Fruit fly (Drosophila melanogaster): ENCODE results near the gene CG18223.

Gene CG18223

dm6 chr3L:18968193-18968969 lies 48.3 kb upstream of the CG18223 start (continued):
- TF ChIP-seq scrt (GFP tag; optimal IDR thresholded peaks at IDR 0.05): peak; percentile 93
- TF ChIP-seq CG17568 (GFP tag; optimal IDR thresholded peaks at IDR 0.05): no peak
- no peak for TF ChIP-seq CG10543 (GFP tag; optimal IDR thresholded peaks at IDR 0.05)
- TF ChIP-seq klu (GFP tag; IDR thresholded peaks at IDR 0.05): no peak
- no peak for TF ChIP-seq CG17186 (GFP tag; optimal IDR thresholded peaks at IDR 0.05)
- TF ChIP-seq NFAT (GFP tag; IDR thresholded peaks at IDR 0.05): 0 out of 2 replicates have a peak, but pooled peaks have one; percentile 18
- no peak for TF ChIP-seq disco-r (GFP tag; optimal IDR thresholded peaks at IDR 0.05)
- no peak for TF ChIP-seq toy (GFP tag; IDR thresholded peaks at IDR 0.05)
- TF ChIP-seq CG7839 (tag; optimal IDR thresholded peaks at IDR 0.05): no peak
- no peak for TF ChIP-seq gce (GFP tag; IDR thresholded peaks at IDR 0.05)
- no peak for TF ChIP-seq CG8944 (GFP tag; optimal IDR thresholded peaks at IDR 0.05)
- TF ChIP-seq dimm (GFP tag; IDR thresholded peaks at IDR 0.05): no peak
- no peak for TF ChIP-seq vvl (GFP tag; IDR thresholded peaks at IDR 0.05)
- TF ChIP-seq NC2α (GFP tag; optimal IDR thresholded peaks at IDR 0.05): no peak
- no peak for TF ChIP-seq CG34376 (GFP tag; optimal IDR thresholded peaks at IDR 0.05)
- no peak for TF ChIP-seq CG7928 (GFP tag; optimal IDR thresholded peaks at IDR 0.05)
- TF ChIP-seq jing (GFP tag; optimal IDR thresholded peaks at IDR 0.05): no peak
- TF ChIP-seq zfh1 (GFP tag; IDR thresholded peaks at IDR 0.05): 0 out of 3 replicates have a peak, but pooled peaks have one; percentile 21
- TF ChIP-seq tin (GFP tag; optimal IDR thresholded peaks at IDR 0.05): no peak
- TF ChIP-seq kay (GFP tag; optimal IDR thresholded peaks at IDR 0.05): no peak
- TF ChIP-seq ssp (GFP tag; IDR thresholded peaks at IDR 0.05): no peak
- no peak for TF ChIP-seq CG6654 (GFP tag; optimal IDR thresholded peaks at IDR 0.05)
- no peak for TF ChIP-seq E2f1 (GFP tag; IDR thresholded peaks at IDR 0.05)
- TF ChIP-seq jigr1 (GFP tag; IDR thresholded peaks at IDR 0.05): no peak
- no peak for TF ChIP-seq BtbVII (GFP tag; optimal IDR thresholded peaks at IDR 0.05)
- TF ChIP-seq repo (GFP tag; optimal IDR thresholded peaks at IDR 0.05): no peak
- 0 out of 3 replicates have a peak, but pooled peaks have one; percentile 50 for TF ChIP-seq CG11456 (GFP tag; IDR thresholded peaks at IDR 0.05)
- no peak for TF ChIP-seq Drgx (GFP tag; IDR thresholded peaks at IDR 0.05)
- TF ChIP-seq Fer2 (tag; optimal IDR thresholded peaks at IDR 0.05): no peak
- TF ChIP-seq chn (GFP tag; optimal IDR thresholded peaks at IDR 0.05): no peak
- TF ChIP-seq psq (GFP tag; optimal IDR thresholded peaks at IDR 0.05): no peak
- TF ChIP-seq CG9437 (GFP tag; optimal IDR thresholded peaks at IDR 0.05): peak; percentile 34
- TF ChIP-seq Trl (optimal IDR thresholded peaks at IDR 0.05): peak in 1 of 2 experiments; percentile 17
- no peak for TF ChIP-seq Trl (GFP tag; optimal IDR thresholded peaks at IDR 0.05)
- TF ChIP-seq CG3163 (GFP tag; optimal IDR thresholded peaks at IDR 0.05): peak; percentile 39
- no peak for TF ChIP-seq HHEX (GFP tag; optimal IDR thresholded peaks at IDR 0.05)
- TF ChIP-seq D (optimal IDR thresholded peaks at IDR 0.05): no peak
- TF ChIP-seq D (GFP tag; optimal IDR thresholded peaks at IDR 0.05): no peak
- no peak for TF ChIP-seq ewg (GFP tag; optimal IDR thresholded peaks at IDR 0.05)
- TF ChIP-seq Awh (GFP tag; IDR thresholded peaks at IDR 0.05): no peak
- TF ChIP-seq TFAM (GFP tag; optimal IDR thresholded peaks at IDR 0.05): no peak
- no peak for TF ChIP-seq rib (GFP tag; IDR thresholded peaks at IDR 0.05)
- no peak for TF ChIP-seq slp2 (GFP tag; optimal IDR thresholded peaks at IDR 0.05)
- TF ChIP-seq Fer3 (tag; optimal IDR thresholded peaks at IDR 0.05): no peak
- no peak for TF ChIP-seq Scr (GFP tag; IDR thresholded peaks at IDR 0.05; ENCODE audit: partially characterized antibody)
- no peak for TF ChIP-seq bbx (GFP tag; IDR thresholded peaks at IDR 0.05; ENCODE audit: partially characterized antibody)
- no peak for TF ChIP-seq CG8290 (GFP tag; optimal IDR thresholded peaks at IDR 0.05)
- TF ChIP-seq CG8290 (tag; optimal IDR thresholded peaks at IDR 0.05): peak in 1 of 2 experiments; percentile 33
- TF ChIP-seq Hmx (GFP tag; optimal IDR thresholded peaks at IDR 0.05): no peak
- peak; percentile 75 for TF ChIP-seq Med (GFP tag)
- TF ChIP-seq Ada2b (GFP tag; IDR thresholded peaks at IDR 0.05): no peak
